Worm (Caenorhabditis elegans) whole organism, early embryonic: ENCODE data around the gene trpp-11.

Experiments
- B0310.2 ChIP-seq: sonication (generic microtip); optimal IDR thresholded peaks from 2 replicates; lab custom pipeline; 2016; ENCODE audit warnings: mild to moderate bottlenecking, missing genetic modification characterization, missing compliant biosample characterization
- F13C5.2 ChIP-seq: sonication (generic microtip); optimal IDR thresholded peaks from 2 replicates; lab custom pipeline; 2017; ENCODE audit warnings: mild to moderate bottlenecking, missing genetic modification characterization, inconsistent platforms, missing compliant biosample characterization
- aly-1 ChIP-seq: sonication (generic microtip); optimal IDR thresholded peaks from 2 replicates; lab custom pipeline; 2016; ENCODE audit warnings: missing genetic modification characterization, missing compliant biosample characterization
- ama-1 ChIP-seq: fragments of 150-350 bp; optimal IDR thresholded peaks from 2 replicates; lab custom pipeline; 2014
- ceh-13 ChIP-seq: fragments of 200-800 bp; sonication (Bioruptor generic); optimal IDR thresholded peaks from 2 replicates; lab custom pipeline; 2018; ENCODE audit warnings: mild to moderate bottlenecking, missing genetic modification characterization, missing compliant biosample characterization
- ceh-36 ChIP-seq: sonication (generic microtip); optimal IDR thresholded peaks from 2 replicates; lab custom pipeline; 2016; ENCODE audit warnings: missing genetic modification characterization, inconsistent platforms, missing compliant biosample characterization
- ets-7 ChIP-seq: sonication (generic microtip); optimal IDR thresholded peaks from 2 replicates; lab custom pipeline; 2016; ENCODE audit warnings: missing genotype, missing genetic modification characterization, missing compliant biosample characterization
- flt-1 ChIP-seq: fragments of 200-800 bp; sonication (Bioruptor generic); IDR thresholded peaks from 2 replicates; pipeline ENCODE4 v1.3.6; 2022; ENCODE audit warnings: missing genetic modification characterization, missing compliant biosample characterization
- hmbx-1 ChIP-seq: sonication (generic microtip); optimal IDR thresholded peaks from 2 replicates; lab custom pipeline; 2016; ENCODE audit warnings: mild to moderate bottlenecking, missing genetic modification characterization, missing compliant biosample characterization
- hnd-1 ChIP-seq: sonication (generic microtip); optimal IDR thresholded peaks from 2 replicates; lab custom pipeline; 2016; ENCODE audit warnings: missing genetic modification characterization, missing compliant biosample characterization
- pes-1 ChIP-seq: fragments of 200-800 bp; sonication (Bioruptor generic); IDR thresholded peaks from 2 replicates; pipeline ENCODE4 v1.3.6; 2022; ENCODE audit warnings: missing genetic modification reagents, missing genetic modification characterization, missing compliant biosample characterization
- scrt-1 ChIP-seq: fragments of 200-800 bp; sonication (Bioruptor generic); IDR thresholded peaks from 2 replicates; pipeline ENCODE4 v1.3.6; 2022; ENCODE audit warnings: missing genetic modification characterization, missing compliant biosample characterization
- tbx-11 ChIP-seq: fragments of 200-800 bp; sonication (Bioruptor generic); IDR thresholded peaks from 2 replicates; pipeline ENCODE4 v1.3.6; 2022; ENCODE audit warnings: missing genetic modification characterization, missing compliant biosample characterization
- tbx-37 ChIP-seq: fragments of 200-800 bp; sonication (Bioruptor generic); conservative IDR thresholded peaks from 2 replicates; pipeline ENCODE4 v1.3.6; 2022; ENCODE audit warnings: missing genetic modification reagents, missing genetic modification characterization, missing compliant biosample characterization

- TF ChIP-seq tbx-37 (no peak), flt-1 (GFP tag; lab: Robert Waterston, UW) (no peak), B0310.2 (tag; lab: Kevin White, UChicago) (no peak), tbx-11 (GFP tag; lab: Robert Waterston, UW) (no peak), scrt-1 (GFP tag; lab: Robert Waterston, UW) (no peak), pes-1 (GFP tag; lab: Robert Waterston, UW) (no peak), ama-1 (lab: Kevin White, UChicago) (no peak), hmbx-1 (tag; lab: Kevin White, UChicago) (no peak), aly-1 (no peak), ceh-13 (GFP tag; lab: Kevin White, UChicago) (no peak), F13C5.2 (tag; lab: Kevin White, UChicago) (no peak), hnd-1 (tag; lab: Kevin White, UChicago) (no peak), ets-7 (tag; lab: Kevin White, UChicago) (no peak), ceh-36 (no peak)
These were observed 19.5 kb upstream of the trpp-11 start for ce11 chrIII:775443-775842.
